Fruit fly (Drosophila melanogaster): ENCODE data around the gene Usp12-46.
A peak's percentile ranks its signal among the peaks of the same experiment; 100 is the strongest.

The Usp12-46 gene

DNA sequence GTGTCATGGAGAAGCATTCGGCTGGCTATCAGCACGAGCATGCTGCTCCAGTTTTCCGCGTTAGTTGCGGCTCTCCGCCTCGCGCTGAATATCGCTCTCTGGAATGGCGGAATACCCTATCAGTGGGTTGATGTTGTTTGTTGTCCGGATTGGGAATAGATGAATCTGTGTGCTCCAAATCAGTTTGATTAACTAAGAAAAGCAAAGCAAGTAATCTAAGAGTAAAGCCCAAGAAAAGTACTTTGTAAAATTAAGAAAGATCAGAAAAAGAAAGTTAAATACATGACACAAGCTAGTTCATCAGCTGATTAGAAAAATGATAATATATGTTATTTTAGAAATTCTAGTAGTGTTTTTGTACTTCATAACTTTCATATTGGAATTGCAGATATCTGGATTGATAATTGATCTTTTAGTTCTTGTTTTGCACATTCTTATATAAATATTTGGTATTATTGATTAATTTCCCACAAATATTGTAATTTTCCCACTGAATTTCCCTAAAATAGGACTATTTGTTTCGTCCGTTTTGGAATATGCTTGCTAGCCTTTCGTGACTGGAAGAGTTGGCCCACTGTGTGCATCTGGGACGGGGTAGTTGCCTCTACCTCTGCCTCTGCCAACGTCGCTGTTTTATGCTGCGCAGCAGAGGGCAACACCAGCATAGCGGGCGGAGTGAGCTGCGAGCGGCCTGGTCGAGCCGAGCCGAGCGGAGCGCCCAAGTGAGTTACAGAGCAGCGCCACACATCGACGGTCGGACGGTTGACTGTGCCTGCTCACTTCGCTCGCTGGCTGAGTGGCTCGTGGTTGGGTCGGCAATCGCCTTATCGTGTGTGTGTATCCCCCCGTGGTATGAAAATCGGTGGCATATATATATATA lies 3.4 kb downstream of the Usp12-46 start (continued):
- TF ChIP-seq zfh1 (GFP tag; IDR thresholded peaks at IDR 0.05) (peak; percentile 42; the same call in 2 of the 3 replicates), Nf-YB (GFP tag; optimal IDR thresholded peaks at IDR 0.05) (peak; percentile 26), CG17361 (GFP tag; IDR thresholded peaks at IDR 0.05) (peak; percentile 91), CG4282 (GFP tag; optimal IDR thresholded peaks at IDR 0.05) (no peak), CG17912 (GFP tag; optimal IDR thresholded peaks at IDR 0.05) (no peak), fru (optimal IDR thresholded peaks at IDR 0.05) (no peak), jumu (GFP tag; optimal IDR thresholded peaks at IDR 0.05) (peak; percentile 45), Nf-YA (GFP tag; IDR thresholded peaks at IDR 0.05) (no peak), CG10654 (GFP tag; optimal IDR thresholded peaks at IDR 0.05) (peak; percentile 39), CG2116 (GFP tag; optimal IDR thresholded peaks at IDR 0.05) (peak; percentile 30), pfk (GFP tag; optimal IDR thresholded peaks at IDR 0.05) (no peak), CG4424 (GFP tag; optimal IDR thresholded peaks at IDR 0.05) (peak; percentile 64), CG1603 (tag; optimal IDR thresholded peaks at IDR 0.05) (peak; percentile 31), ranshi (GFP tag; IDR thresholded peaks at IDR 0.05) (0 out of 2 replicates have a peak, but pooled peaks have one; percentile 16), NFAT (GFP tag; IDR thresholded peaks at IDR 0.05) (peak; percentile 79), eyg (GFP tag; optimal IDR thresholded peaks at IDR 0.05) (no peak), kay (GFP tag; optimal IDR thresholded peaks at IDR 0.05) (no peak), chif (GFP tag; optimal IDR thresholded peaks at IDR 0.05) (peak in 1 of 2 experiments; percentile 40), CG7963 (GFP tag; IDR thresholded peaks at IDR 0.05; ENCODE audit: partially characterized antibody) (no peak), Mad (GFP tag; optimal IDR thresholded peaks at IDR 0.05) (peak; percentile 23), CG18619 (GFP tag; optimal IDR thresholded peaks at IDR 0.05) (peak; percentile 76), sna (GFP tag; IDR thresholded peaks at IDR 0.05; ENCODE audit: partially characterized antibody) (peak; percentile 19; the same call in 1 of the 2 replicates), dmrt99B (tag; optimal IDR thresholded peaks at IDR 0.05) (peak; percentile 72), al (GFP tag; IDR thresholded peaks at IDR 0.05) (peak; percentile 17; the same call in 1 of the 2 replicates), HLH3B (GFP tag; IDR thresholded peaks at IDR 0.05) (peak; percentile 46), Ada2b (GFP tag; IDR thresholded peaks at IDR 0.05) (peak; percentile 57), CG5180 (GFP tag; optimal IDR thresholded peaks at IDR 0.05) (peak; percentile 11), Hsf (GFP tag; optimal IDR thresholded peaks at IDR 0.05) (peak; percentile 64), cas (GFP tag; IDR thresholded peaks at IDR 0.05) (0 out of 2 replicates have a peak, but pooled peaks have one; percentile 25), prd (optimal IDR thresholded peaks at IDR 0.05) (no peak), prd (GFP tag; IDR thresholded peaks at IDR 0.05) (peak; percentile 49; the same call in 2 of the 3 replicates), mam (GFP tag; optimal IDR thresholded peaks at IDR 0.05) (peak; percentile 58), Rfx (GFP tag; IDR thresholded peaks at IDR 0.05) (peak; percentile 74), CG9932 (GFP tag; IDR thresholded peaks at IDR 0.05) (peak; percentile 54), Lpt (GFP tag; optimal IDR thresholded peaks at IDR 0.05) (no peak), caup (GFP tag; optimal IDR thresholded peaks at IDR 0.05; ENCODE audit: severe bottlenecking) (peak; percentile 9), slp2 (GFP tag; optimal IDR thresholded peaks at IDR 0.05) (peak; percentile 4), fu2 (GFP tag; optimal IDR thresholded peaks at IDR 0.05) (no peak), CG7271 (tag; optimal IDR thresholded peaks at IDR 0.05) (no peak), dysf (GFP tag; IDR thresholded peaks at IDR 0.05) (peak; percentile 68), CG31441 (GFP tag; IDR thresholded peaks at IDR 0.05) (peak; percentile 77; the same call in 1 of the 2 replicates), Nf-YC (tag; optimal IDR thresholded peaks at IDR 0.05) (peak; percentile 51), HmgD (GFP tag; optimal IDR thresholded peaks at IDR 0.05) (no peak), CG10321 (GFP tag; IDR thresholded peaks at IDR 0.05) (no peak), her (GFP tag; optimal IDR thresholded peaks at IDR 0.05) (peak; percentile 27), Fer2 (tag; optimal IDR thresholded peaks at IDR 0.05) (peak; percentile 37), CG8089 (GFP tag; optimal IDR thresholded peaks at IDR 0.05) (no peak), GATAe (GFP tag; conservative IDR thresholded peaks at IDR 0.05) (no peak), CG2199 (GFP tag; IDR thresholded peaks at IDR 0.05) (peak; percentile 47; the same call in 1 of the 3 replicates), Fer1 (GFP tag; optimal IDR thresholded peaks at IDR 0.05) (peak; percentile 24)

Measured in whole organism, embryonic.